Worm (Caenorhabditis elegans): ENCODE measurements around the gene col-110.

DNA sequence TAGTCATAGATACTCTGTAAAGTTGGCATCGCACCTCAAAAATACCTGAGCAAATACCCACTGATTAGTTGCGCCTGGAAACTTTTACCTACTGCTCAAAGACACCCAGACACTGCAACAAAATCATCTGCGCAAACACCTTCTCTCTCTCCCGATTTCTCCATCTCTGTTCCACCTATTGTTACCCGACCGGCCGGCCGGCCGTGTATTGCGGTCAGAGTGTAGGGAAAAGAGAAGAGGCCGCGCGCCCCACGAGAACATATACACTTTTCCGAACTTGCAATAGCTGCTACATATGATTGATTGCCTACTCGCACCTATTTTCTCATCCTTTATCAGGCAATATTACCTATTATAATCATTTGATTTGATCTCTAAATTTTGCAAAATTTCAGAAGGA lies 21.1 kb downstream of the col-110 start:
- TF ChIP-seq unc-62 (GFP tag; optimal IDR thresholded peaks at IDR 0.05) = no peak
- TF ChIP-seq mls-2 (tag; optimal IDR thresholded peaks at IDR 0.05) = no peak
- no peak for TF ChIP-seq zip-8 (tag; optimal IDR thresholded peaks at IDR 0.05)
- TF ChIP-seq unc-39 (tag; optimal IDR thresholded peaks at IDR 0.05) = no peak
- TF ChIP-seq pha-4 (tag; optimal IDR thresholded peaks at IDR 0.05) = peak; percentile 31
- no peak for TF ChIP-seq elt-1 (tag; optimal IDR thresholded peaks at IDR 0.05; ENCODE audit: borderline replicate concordance, insufficient read depth)
- no peak for TF ChIP-seq drap-1 (GFP tag; optimal IDR thresholded peaks at IDR 0.05)
- no peak for TF ChIP-seq nhr-76 (tag; optimal IDR thresholded peaks at IDR 0.05)
- TF ChIP-seq lsy-2 (tag; optimal IDR thresholded peaks at IDR 0.05) = no peak
- no peak for TF ChIP-seq mab-5 (tag; optimal IDR thresholded peaks at IDR 0.05)
